Fruit fly (Drosophila melanogaster) whole organism: Measurements from ENCODE around the gene CG34253.

Source experiments
- Dll ChIP-seq: fragments of >200 bp; optimal IDR thresholded peaks from 2 replicates; lab custom pipeline; 2017
- pan ChIP-seq: fragments of >200 bp; optimal IDR thresholded peaks from 2 replicates; lab custom pipeline; 2017
- psq ChIP-seq: fragments of >200 bp; optimal IDR thresholded peaks from 2 replicates; lab custom pipeline; 2017
- usp ChIP-seq: fragments of >200 bp; optimal IDR thresholded peaks from 2 replicates; lab custom pipeline; 2017; ENCODE audit warnings: missing biosample characterization, missing genetic modification characterization, mixed read lengths

DNA sequence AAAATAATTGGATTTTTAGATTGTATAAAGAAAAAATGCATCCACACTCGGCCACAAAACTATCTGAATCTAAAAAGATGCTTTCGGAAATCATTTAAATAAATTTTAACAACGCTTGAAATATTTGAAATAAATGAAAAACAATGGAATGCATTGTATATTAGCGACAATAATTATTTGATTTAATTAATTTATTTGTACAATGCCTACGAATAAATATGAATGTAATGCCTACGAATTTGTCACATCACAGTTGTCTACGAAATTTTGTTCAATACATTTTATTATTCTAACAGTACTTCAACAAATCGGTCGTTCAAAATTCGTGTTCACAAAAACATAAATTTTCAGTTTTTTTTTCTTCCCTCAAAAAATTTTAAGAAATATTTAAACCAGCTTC lies 47.1 kb downstream of the CG34253 start, which contains the start of gene CG32192:
- TF ChIP-seq pan (lab: Kevin White, UChicago): no peak
- no peak for TF ChIP-seq usp (GFP tag; lab: Kevin White, UChicago)
- no peak for TF ChIP-seq Dll
- TF ChIP-seq psq (lab: Kevin White, UChicago): no peak
